Worm (Caenorhabditis elegans) whole organism, L3 larva: ENCODE data around the gene B0416.10.

ENCODE experiments used
- R02D3.7 ChIP-seq: fragments of 150-350 bp; optimal IDR thresholded peaks from 2 replicates; lab custom pipeline; 2014; ENCODE audit warnings: missing biosample characterization, missing genetic modification characterization
- aly-2 ChIP-seq: fragments of 150-350 bp; optimal IDR thresholded peaks from 2 replicates; lab custom pipeline; 2014; ENCODE audit warnings: missing biosample characterization, missing genetic modification characterization
- ama-1 ChIP-seq: fragments of 150-350 bp; optimal IDR thresholded peaks from 2 replicates; lab custom pipeline; 2018
- ceh-16 ChIP-seq: sonication (generic microtip); optimal IDR thresholded peaks from 2 replicates; lab custom pipeline; 2017; ENCODE audit warnings: missing biosample characterization, missing genetic modification characterization
- ceh-28 ChIP-seq: fragments of 150-350 bp; optimal IDR thresholded peaks from 2 replicates; lab custom pipeline; 2014; ENCODE audit warnings: missing biosample characterization, missing genetic modification reagents, missing genetic modification characterization
- ceh-82 ChIP-seq: fragments of 150-350 bp; optimal IDR thresholded peaks from 2 replicates; lab custom pipeline; 2014; ENCODE audit warnings: missing biosample characterization, missing genetic modification characterization
- ceh-9 ChIP-seq: sonication (generic microtip); optimal IDR thresholded peaks from 2 replicates; lab custom pipeline; 2018; ENCODE audit warnings: missing biosample characterization, missing genetic modification characterization
- daf-12 ChIP-seq: fragments of 150-350 bp; optimal IDR thresholded peaks from 2 replicates; lab custom pipeline; 2014; ENCODE audit warnings: missing biosample characterization, missing genetic modification reagents, missing genetic modification characterization
- egl-27 ChIP-seq: sonication (generic microtip); optimal IDR thresholded peaks from 4 replicates; lab custom pipeline; 2017; ENCODE audit warnings: missing biosample characterization, missing genetic modification reagents, missing genetic modification characterization
- egl-5 ChIP-seq: fragments of 150-350 bp; optimal IDR thresholded peaks from 2 replicates; lab custom pipeline; 2017; ENCODE audit warnings: missing biosample characterization, missing genetic modification reagents, missing genetic modification characterization, inconsistent platforms
- elt-1 ChIP-seq: fragments of 150-350 bp; optimal IDR thresholded peaks from 2 replicates; lab custom pipeline; 2014; ENCODE audit warnings: missing biosample characterization, missing genetic modification characterization
- elt-2 ChIP-seq: sonication (generic microtip); optimal IDR thresholded peaks from 2 replicates; lab custom pipeline; 2016; ENCODE audit warnings: missing genetic modification reagents, mild to moderate bottlenecking, missing genetic modification characterization, missing compliant biosample characterization
- eor-1 ChIP-seq, 2 experiments: fragments of 150-350 bp; optimal IDR thresholded peaks; 2 replicates each; lab custom pipeline; 2014 to 2018; ENCODE audit warnings: missing biosample characterization in 2 of 2, missing genetic modification characterization in 2 of 2
- fkh-2 ChIP-seq: fragments of 150-350 bp; optimal IDR thresholded peaks from 2 replicates; lab custom pipeline; 2014; ENCODE audit warnings: missing biosample characterization, missing genetic modification reagents, missing genetic modification characterization
- hmg-11 ChIP-seq: sonication (generic microtip); optimal IDR thresholded peaks from 2 replicates; lab custom pipeline; 2016; ENCODE audit warnings: missing genetic modification characterization, missing compliant biosample characterization
- jun-1 ChIP-seq: fragments of 150-350 bp; optimal IDR thresholded peaks from 2 replicates; lab custom pipeline; 2014; ENCODE audit warnings: missing biosample characterization, missing genetic modification reagents, missing genetic modification characterization
- lin-15B ChIP-seq: fragments of 150-350 bp; optimal IDR thresholded peaks from 2 replicates; lab custom pipeline; 2014; ENCODE audit warnings: missing biosample characterization, missing genetic modification characterization
- lin-39 ChIP-seq: fragments of 150-350 bp; optimal IDR thresholded peaks from 2 replicates; lab custom pipeline; 2018; ENCODE audit warnings: missing biosample characterization, missing genetic modification reagents, missing genetic modification characterization
- lsy-12 ChIP-seq: sonication (generic microtip); optimal IDR thresholded peaks from 2 replicates; lab custom pipeline; 2016; ENCODE audit warnings: mild to moderate bottlenecking, missing genetic modification characterization, missing compliant biosample characterization
- mdl-1 ChIP-seq: fragments of 150-350 bp; optimal IDR thresholded peaks from 2 replicates; lab custom pipeline; 2014; ENCODE audit warnings: missing biosample characterization, missing genetic modification characterization
- mml-1 ChIP-seq: fragments of 150-350 bp; sonication (generic microtip); optimal IDR thresholded peaks from 3 replicates; lab custom pipeline; 2014; ENCODE audit warnings: missing biosample characterization, missing genetic modification characterization
- nfya-1 ChIP-seq: sonication (generic microtip); optimal IDR thresholded peaks from 2 replicates; lab custom pipeline; 2017; ENCODE audit warnings: missing genetic modification characterization, mild to moderate bottlenecking, missing compliant biosample characterization, antibody characterized with exemption, moderate library complexity; ENCODE audit not compliant: insufficient read depth
- nhr-12 ChIP-seq: fragments of 150-350 bp; optimal IDR thresholded peaks from 2 replicates; lab custom pipeline; 2014; ENCODE audit warnings: missing biosample characterization, missing genetic modification characterization
- nhr-23 ChIP-seq: fragments of 150-350 bp; optimal IDR thresholded peaks from 2 replicates; lab custom pipeline; 2014; ENCODE audit warnings: missing biosample characterization, missing genetic modification reagents, missing genetic modification characterization
- nhr-237 ChIP-seq: fragments of 150-350 bp; optimal IDR thresholded peaks from 2 replicates; lab custom pipeline; 2014; ENCODE audit warnings: missing biosample characterization, missing genetic modification characterization
- nhr-25 ChIP-seq: sonication (generic microtip); optimal IDR thresholded peaks from 2 replicates; lab custom pipeline; 2017; ENCODE audit warnings: missing biosample characterization, missing genetic modification characterization
- nhr-43 ChIP-seq: sonication (generic microtip); optimal IDR thresholded peaks from 2 replicates; lab custom pipeline; 2016; ENCODE audit warnings: mild to moderate bottlenecking, missing genetic modification characterization, missing compliant biosample characterization; ENCODE audit not compliant: poor library complexity, severe bottlenecking
- nhr-67 ChIP-seq: fragments of 150-350 bp; optimal IDR thresholded peaks from 2 replicates; lab custom pipeline; 2014; ENCODE audit warnings: missing biosample characterization, missing genetic modification characterization
- nhr-76 ChIP-seq: fragments of 150-350 bp; sonication (generic microtip); optimal IDR thresholded peaks from 5 replicates; lab custom pipeline; 2014; ENCODE audit warnings: missing biosample characterization, missing genetic modification characterization
- nhr-77 ChIP-seq: fragments of 150-350 bp; optimal IDR thresholded peaks from 2 replicates; lab custom pipeline; 2014; ENCODE audit warnings: missing biosample characterization, missing genetic modification characterization
- pha-4 ChIP-seq: fragments of 150-350 bp; optimal IDR thresholded peaks from 2 replicates; lab custom pipeline; 2014; ENCODE audit warnings: missing biosample characterization, missing genetic modification reagents, missing genetic modification characterization
- pqm-1 ChIP-seq: fragments of 150-350 bp; optimal IDR thresholded peaks from 2 replicates; lab custom pipeline; 2017; ENCODE audit warnings: missing biosample characterization, missing genetic modification characterization, inconsistent platforms
- sea-2 ChIP-seq: fragments of 150-350 bp; sonication (generic microtip); optimal IDR thresholded peaks from 4 replicates; lab custom pipeline; 2014; ENCODE audit warnings: missing biosample characterization, missing genetic modification reagents, missing genetic modification characterization
- skn-1 ChIP-seq: fragments of 150-350 bp; optimal IDR thresholded peaks from 2 replicates; lab custom pipeline; 2014; ENCODE audit warnings: missing biosample characterization, missing genetic modification characterization
- snpc-4 ChIP-seq: fragments of 150-350 bp; optimal IDR thresholded peaks from 2 replicates; lab custom pipeline; 2014; ENCODE audit warnings: missing biosample characterization, missing genetic modification characterization
- tbx-2 ChIP-seq: sonication (generic microtip); optimal IDR thresholded peaks from 2 replicates; lab custom pipeline; 2016; ENCODE audit warnings: mild to moderate bottlenecking, missing genetic modification characterization, missing compliant biosample characterization
- ztf-11 ChIP-seq: fragments of 150-350 bp; optimal IDR thresholded peaks from 2 replicates; lab custom pipeline; 2014; ENCODE audit warnings: missing biosample characterization, missing genetic modification characterization
- ztf-4 ChIP-seq: fragments of 150-350 bp; optimal IDR thresholded peaks from 2 replicates; lab custom pipeline; 2014; ENCODE audit warnings: missing biosample characterization, missing genetic modification characterization

B0416.10 gene

DNA sequence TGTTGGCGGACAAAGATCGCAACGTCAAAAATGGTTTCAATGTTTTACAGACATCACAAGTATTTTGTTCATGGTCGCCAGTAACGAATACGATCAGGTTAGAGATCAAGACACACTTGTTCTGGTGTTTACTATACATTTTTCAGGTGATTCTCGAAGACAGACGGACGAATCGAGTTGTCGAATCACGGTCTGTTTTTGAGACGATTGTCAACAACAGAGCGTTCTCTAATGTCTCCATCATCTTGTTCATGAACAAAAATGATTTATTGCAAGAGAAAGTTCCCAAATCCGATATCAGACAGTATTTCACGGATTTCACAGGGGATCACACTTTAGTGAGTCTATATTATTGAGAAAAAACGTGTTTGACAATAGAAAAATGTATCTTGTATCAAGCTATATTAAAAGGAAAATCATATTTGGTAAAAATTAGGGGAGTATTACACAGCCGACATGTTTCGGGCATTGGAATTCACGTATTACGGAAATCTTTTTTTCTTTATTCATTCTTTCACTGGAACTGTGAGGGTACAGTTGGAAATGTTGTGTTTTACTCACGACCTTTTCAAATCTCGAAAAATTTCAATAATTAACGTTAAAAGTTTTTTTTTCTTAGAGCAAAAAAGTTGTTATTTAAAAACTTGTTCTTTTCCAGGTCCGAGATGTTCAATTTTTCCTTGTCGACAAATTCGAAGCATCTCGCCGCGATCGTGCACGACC lies 26.2 kb downstream of the B0416.10 start:
- TF ChIP-seq eor-1 (tag; optimal IDR thresholded peaks at IDR 0.05; lab: Kevin White, UChicago): no peak
- TF ChIP-seq sea-2 (GFP tag; lab: Kevin White, UChicago): no peak
- no peak for TF ChIP-seq ama-1
- no peak for TF ChIP-seq nhr-76 (tag; lab: Kevin White, UChicago)
- no peak for TF ChIP-seq pqm-1 (tag; lab: Kevin White, UChicago)
- TF ChIP-seq hmg-11: no peak
- TF ChIP-seq ceh-16 (tag; lab: Kevin White, UChicago): no peak
- no peak for TF ChIP-seq tbx-2 (tag; lab: Kevin White, UChicago)
- TF ChIP-seq nhr-25 (tag; lab: Kevin White, UChicago): no peak
- no peak for TF ChIP-seq lsy-12 (tag; lab: Kevin White, UChicago)
- TF ChIP-seq ceh-82 (tag; lab: Kevin White, UChicago): no peak
- TF ChIP-seq nhr-23: no peak
- TF ChIP-seq ceh-9 (tag; lab: Kevin White, UChicago): no peak
- TF ChIP-seq mdl-1: no peak
- no peak for TF ChIP-seq nhr-237 (tag; lab: Kevin White, UChicago)
- TF ChIP-seq ceh-28 (tag; lab: Kevin White, UChicago): no peak
- TF ChIP-seq elt-1: no peak
- no peak for TF ChIP-seq daf-12 (tag; lab: Kevin White, UChicago)
- TF ChIP-seq jun-1: no peak
- TF ChIP-seq egl-27 (tag; lab: Kevin White, UChicago): no peak

DNA sequence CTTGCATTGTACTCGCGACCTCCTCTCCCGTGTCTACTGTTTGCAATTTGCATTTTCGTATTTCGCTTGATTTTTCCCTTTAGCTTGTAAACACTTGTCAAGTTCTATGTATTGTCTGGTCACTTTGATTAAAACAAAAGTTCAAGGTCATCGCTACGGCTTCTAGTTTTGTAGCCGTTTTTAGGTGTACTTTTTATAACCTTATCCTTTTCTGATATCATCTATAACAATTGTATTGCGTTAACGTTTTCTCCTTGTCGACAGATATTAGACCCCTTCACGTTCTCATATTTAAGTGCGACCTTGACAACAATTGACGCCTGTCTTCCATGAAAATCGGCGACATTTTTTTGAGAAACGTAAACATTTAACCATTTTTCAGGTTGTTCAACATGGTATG lies 27.8 kb downstream of the B0416.10 start:
- TF ChIP-seq nhr-237 (tag; lab: Kevin White, UChicago) (no peak), pha-4 (tag; lab: Kevin White, UChicago) (no peak), nhr-25 (tag; lab: Kevin White, UChicago) (peak; percentile 93), egl-27 (tag; lab: Kevin White, UChicago) (no peak), snpc-4 (no peak), elt-2 (no peak), nhr-67 (tag; lab: Kevin White, UChicago) (no peak), ceh-28 (tag; lab: Kevin White, UChicago) (no peak), ceh-16 (tag; lab: Kevin White, UChicago) (no peak), mml-1 (tag; lab: Kevin White, UChicago) (no peak), nhr-43 (tag; lab: Kevin White, UChicago) (peak; percentile 27)
- TF ChIP-seq, all 47 proteins: peak for 2

DNA sequence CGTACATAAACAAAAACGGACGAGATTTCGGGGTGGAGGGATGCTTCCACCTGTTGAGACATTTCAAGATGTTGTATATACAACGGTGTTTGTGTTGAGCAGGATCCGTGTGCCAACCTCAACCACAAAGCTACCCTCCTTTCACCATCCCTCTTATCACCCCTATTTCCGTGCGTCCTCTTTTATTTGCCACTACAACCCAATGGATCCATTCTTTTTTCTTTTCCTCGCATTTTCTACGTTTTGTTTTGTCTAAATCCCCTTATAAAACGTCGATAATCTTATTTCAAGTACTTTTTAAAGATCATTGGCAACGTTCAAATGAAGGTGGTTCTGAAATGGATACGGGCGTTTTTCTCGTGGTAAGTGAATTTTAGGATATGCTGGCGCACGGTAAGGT lies 31.2 kb downstream of the B0416.10 start, which contains the start of gene gpa-12:
gpa-12 (plus strand) TSS at position 301 of the 400 bp plus-strand sequence.
- TF ChIP-seq skn-1: no peak
- TF ChIP-seq, all 47 proteins: peak for 0

DNA sequence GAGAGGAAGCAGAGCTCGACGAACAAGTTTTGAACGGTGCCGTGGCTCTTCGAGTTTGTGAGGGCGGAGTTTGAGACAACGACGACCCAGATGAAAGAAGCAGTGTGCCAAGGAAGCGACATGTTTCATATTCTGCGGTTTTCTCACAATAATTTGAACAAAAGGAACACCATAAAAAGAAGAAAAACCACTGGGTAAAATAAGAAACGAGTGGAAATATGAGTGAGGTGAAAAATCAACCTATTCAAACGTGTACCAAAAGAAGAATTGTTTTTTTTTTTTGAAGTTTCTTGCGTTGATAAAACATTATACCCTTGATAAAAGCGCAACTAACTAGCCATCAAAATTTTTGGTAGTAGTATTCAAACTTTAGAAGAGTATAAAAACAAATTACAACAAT lies 32.4 kb downstream of the B0416.10 start, which contains the start of gene lgc-4:
lgc-4 (minus strand) TSS at position 101 of the 400 bp plus-strand sequence.
- no peak for TF ChIP-seq ceh-9 (tag; lab: Kevin White, UChicago)
- TF ChIP-seq nhr-237 (tag; lab: Kevin White, UChicago): no peak
- no peak for TF ChIP-seq nfya-1 (tag; lab: Kevin White, UChicago)
- TF ChIP-seq lin-39 (tag; lab: Kevin White, UChicago): no peak
- TF ChIP-seq nhr-12 (tag; lab: Kevin White, UChicago): no peak
- TF ChIP-seq jun-1: no peak
- TF ChIP-seq lin-15B (tag; lab: Kevin White, UChicago): no peak
- no peak for TF ChIP-seq ceh-82 (tag; lab: Kevin White, UChicago)
- TF ChIP-seq aly-2 (tag; lab: Kevin White, UChicago): no peak
- TF ChIP-seq ztf-4 (tag; lab: Kevin White, UChicago): no peak
- TF ChIP-seq egl-5: no peak
- TF ChIP-seq R02D3.7 (tag; lab: Kevin White, UChicago): no peak
- no peak for TF ChIP-seq ztf-11 (tag; lab: Kevin White, UChicago)
- TF ChIP-seq nhr-77 (tag; lab: Kevin White, UChicago): no peak
- TF ChIP-seq fkh-2 (tag; lab: Kevin White, UChicago): no peak
- TF ChIP-seq hmg-11: no peak
